Fruit fly (Drosophila melanogaster): Measurements from ENCODE around the gene CG15169.

Gene CG15169

DNA sequence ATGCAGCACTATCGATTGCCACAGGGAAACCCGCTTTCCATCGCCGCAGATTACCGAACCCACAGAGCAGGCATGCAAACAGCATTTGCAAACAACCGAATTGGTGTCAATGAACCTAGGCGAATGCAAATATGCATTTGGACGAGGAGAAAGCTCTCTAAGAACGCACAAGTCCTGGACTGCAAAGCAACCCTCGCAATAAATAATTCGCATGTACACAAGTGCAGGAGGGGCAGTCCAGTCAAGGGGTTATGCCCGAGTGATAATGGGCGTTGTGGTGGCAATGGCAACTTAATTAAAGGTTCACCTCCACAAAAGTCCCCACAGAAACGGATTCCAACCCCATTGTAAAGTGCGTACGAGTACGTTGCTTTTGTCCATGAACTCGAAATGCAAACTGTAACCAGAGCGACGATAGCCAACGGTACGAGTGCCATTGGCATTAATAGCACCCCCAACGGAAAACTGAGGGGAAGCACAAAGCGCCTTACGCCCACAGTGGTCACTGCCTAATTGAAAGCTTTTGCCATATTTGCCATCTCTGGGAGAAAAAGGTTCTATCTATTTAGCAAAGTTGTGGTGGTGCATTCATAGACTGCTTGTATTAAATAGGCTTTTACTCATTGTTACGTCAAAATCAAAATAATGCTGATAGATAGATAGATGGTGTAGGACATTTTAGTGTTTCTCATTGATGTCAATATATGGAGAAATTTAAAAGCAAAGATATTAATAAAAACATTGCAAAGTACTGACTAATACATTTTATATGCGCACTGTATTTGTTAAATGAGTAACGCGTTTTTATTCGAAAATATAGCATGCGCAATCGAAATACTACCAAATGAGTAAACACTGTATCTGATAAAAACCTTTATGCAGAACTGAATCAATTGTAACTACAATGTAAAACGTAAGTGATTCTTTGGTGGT is 7.7 kb upstream of the CG15169 start (continued):
- TF ChIP-seq Vsx1 (GFP tag; optimal IDR thresholded peaks at IDR 0.05) (no peak), BtbVII (GFP tag; optimal IDR thresholded peaks at IDR 0.05) (no peak), knrl (GFP tag; IDR thresholded peaks at IDR 0.05; ENCODE audit: partially characterized antibody) (no peak), CG16813 (GFP tag; IDR thresholded peaks at IDR 0.05; ENCODE audit: partially characterized antibody) (no peak), CG3995 (GFP tag; optimal IDR thresholded peaks at IDR 0.05) (no peak), tx (GFP tag; optimal IDR thresholded peaks at IDR 0.05) (no peak), CG6854 (GFP tag; optimal IDR thresholded peaks at IDR 0.05) (no peak), lilli (GFP tag; optimal IDR thresholded peaks at IDR 0.05) (no peak), pita (GFP tag; optimal IDR thresholded peaks at IDR 0.05) (no peak), PHDP (tag; optimal IDR thresholded peaks at IDR 0.05) (no peak), bcd (GFP tag; optimal IDR thresholded peaks at IDR 0.05) (no peak), nmo (GFP tag; optimal IDR thresholded peaks at IDR 0.05) (peak; percentile 16), kni (GFP tag; optimal IDR thresholded peaks at IDR 0.05) (no peak), jumu (GFP tag; optimal IDR thresholded peaks at IDR 0.05) (no peak), C15 (GFP tag; IDR thresholded peaks at IDR 0.05) (no peak), Sox100B (GFP tag; optimal IDR thresholded peaks at IDR 0.05) (no peak), CG3281 (GFP tag; optimal IDR thresholded peaks at IDR 0.05) (no peak), kay (GFP tag; optimal IDR thresholded peaks at IDR 0.05) (no peak), TFAM (GFP tag; optimal IDR thresholded peaks at IDR 0.05) (no peak), fru (optimal IDR thresholded peaks at IDR 0.05) (no peak), slou (GFP tag; optimal IDR thresholded peaks at IDR 0.05) (no peak), Aef1 (GFP tag; IDR thresholded peaks at IDR 0.05) (no peak), CG2875 (GFP tag; optimal IDR thresholded peaks at IDR 0.05) (no peak), HLH54F (GFP tag; optimal IDR thresholded peaks at IDR 0.05) (no peak), dmrt99B (tag; optimal IDR thresholded peaks at IDR 0.05) (peak; percentile 46), Meics (GFP tag; optimal IDR thresholded peaks at IDR 0.05) (peak; percentile 28), CG7271 (tag; optimal IDR thresholded peaks at IDR 0.05) (no peak), twi (tag; optimal IDR thresholded peaks at IDR 0.05) (no peak), Adf1 (GFP tag; IDR thresholded peaks at IDR 0.05) (no peak), CG15011 (GFP tag; optimal IDR thresholded peaks at IDR 0.05) (no peak), CG13424 (tag; optimal IDR thresholded peaks at IDR 0.05) (peak; percentile 17), Six4 (GFP tag; optimal IDR thresholded peaks at IDR 0.05) (no peak), rib (GFP tag; IDR thresholded peaks at IDR 0.05) (no peak), ftz-f1 (GFP tag; optimal IDR thresholded peaks at IDR 0.05) (no peak), YL-1 (GFP tag; optimal IDR thresholded peaks at IDR 0.05) (no peak), unc-4 (GFP tag; IDR thresholded peaks at IDR 0.05; ENCODE audit: partially characterized antibody) (no peak), row (GFP tag; IDR thresholded peaks at IDR 0.05) (peak; percentile 49), CG12071 (GFP tag; optimal IDR thresholded peaks at IDR 0.05) (no peak), Hr78 (GFP tag; optimal IDR thresholded peaks at IDR 0.05) (no peak), H2.0 (GFP tag; IDR thresholded peaks at IDR 0.05) (no peak), Dbx (GFP tag; IDR thresholded peaks at IDR 0.05) (no peak), Optix (GFP tag; IDR thresholded peaks at IDR 0.05) (0 out of 3 replicates have a peak, but pooled peaks have one; percentile 19), CG15514 (GFP tag; optimal IDR thresholded peaks at IDR 0.05) (no peak), Lim3 (GFP tag; IDR thresholded peaks at IDR 0.05) (no peak), otp (GFP tag; IDR thresholded peaks at IDR 0.05) (no peak), Atf-2 (GFP tag; optimal IDR thresholded peaks at IDR 0.05) (no peak), CG5180 (GFP tag; optimal IDR thresholded peaks at IDR 0.05) (no peak), CG17802 (tag; optimal IDR thresholded peaks at IDR 0.05) (no peak), da (GFP tag; optimal IDR thresholded peaks at IDR 0.05) (no peak)

Data from whole organism, embryonic.